Worm (Caenorhabditis elegans) whole organism, midembryonic: ENCODE results near the gene mrps-5.

ENCODE experiments used
- cog-1 ChIP-seq: sonication (generic microtip); optimal IDR thresholded peaks from 2 replicates; lab custom pipeline; 2016; ENCODE audit warnings: missing genetic modification characterization, missing compliant biosample characterization
- flt-1 ChIP-seq: fragments of 200-800 bp; sonication (Bioruptor generic); IDR thresholded peaks from 2 replicates; pipeline ENCODE4 v1.3.6; 2022; ENCODE audit warnings: missing genetic modification characterization, missing compliant biosample characterization
- klf-2 ChIP-seq: fragments of 200-800 bp; sonication (Bioruptor generic); conservative IDR thresholded peaks from 2 replicates; pipeline ENCODE4 v1.3.6; 2022; ENCODE audit warnings: missing genetic modification reagents, missing genetic modification characterization, missing compliant biosample characterization
- med-1 ChIP-seq: sonication (generic microtip); optimal IDR thresholded peaks from 2 replicates; lab custom pipeline; 2017; ENCODE audit warnings: missing genetic modification characterization, mild to moderate bottlenecking, missing compliant biosample characterization, antibody characterized with exemption, missing genetic modification reagents; ENCODE audit not compliant: insufficient read depth
- ref-1 ChIP-seq: fragments of 200-800 bp; sonication (Bioruptor generic); conservative IDR thresholded peaks from 2 replicates; pipeline ENCODE4 v1.3.6; 2022; ENCODE audit warnings: missing genetic modification reagents, missing genetic modification characterization, missing compliant biosample characterization
- tab-1 ChIP-seq: fragments of 200-800 bp; sonication (Bioruptor generic); IDR thresholded peaks from 2 replicates; pipeline ENCODE4 v1.3.6; 2022; ENCODE audit warnings: missing genetic modification characterization, missing compliant biosample characterization

DNA sequence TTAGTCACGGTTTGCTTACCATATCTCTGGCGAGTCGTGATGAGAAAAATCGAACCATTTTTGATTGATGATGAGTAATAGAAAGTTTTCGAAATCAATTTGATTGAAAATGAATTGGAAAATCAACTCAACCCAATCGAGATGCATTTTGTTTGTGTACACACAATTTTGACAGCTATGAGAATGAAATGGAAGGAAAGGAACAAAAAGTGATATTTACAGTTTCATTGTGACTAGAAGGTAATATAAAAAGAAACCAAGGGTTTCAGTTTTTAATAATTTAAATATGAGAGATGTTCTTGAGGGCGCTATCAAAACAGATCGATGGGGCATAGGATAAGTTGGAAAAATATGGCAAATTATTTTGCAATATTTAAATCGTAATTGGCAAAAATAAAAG, 46.1 kb upstream of the mrps-5 start, which contains the start of gene cal-1:
- no peak for TF ChIP-seq cog-1 (tag; lab: Kevin White, UChicago)
- no peak for TF ChIP-seq ref-1 (GFP tag; lab: Robert Waterston, UW)
- TF ChIP-seq med-1 (GFP tag; lab: Kevin White, UChicago): no peak
- no peak for TF ChIP-seq klf-2 (GFP tag; lab: Robert Waterston, UW)
- TF ChIP-seq flt-1 (GFP tag; lab: Robert Waterston, UW): no peak
- no peak for TF ChIP-seq tab-1 (GFP tag; lab: Robert Waterston, UW)
